Worm (Caenorhabditis elegans) whole organism, L4 larva: ENCODE data around the gene Y2H9A.4.

Experiments used
- ZK337.2 ChIP-seq: fragments of 200-800 bp; sonication (Bioruptor generic); IDR thresholded peaks from 2 replicates; pipeline ENCODE4 v1.3.6; 2022; ENCODE audit warnings: missing genetic modification reagents, missing genetic modification characterization, missing compliant biosample characterization
- ctbp-1 ChIP-seq: fragments of 200-800 bp; sonication (Bioruptor generic); IDR thresholded peaks from 2 replicates; pipeline ENCODE4 v1.3.6; 2022; ENCODE audit warnings: missing genetic modification reagents, missing genetic modification characterization, missing compliant biosample characterization
- dmd-8 ChIP-seq: fragments of 200-800 bp; sonication (Bioruptor generic); IDR thresholded peaks from 2 replicates; pipeline ENCODE4 v1.3.6; 2022; ENCODE audit warnings: missing genetic modification characterization, missing compliant biosample characterization
- egl-27 ChIP-seq: sonication (generic microtip); optimal IDR thresholded peaks from 3 replicates; lab custom pipeline; 2017; ENCODE audit warnings: missing biosample characterization, missing genetic modification reagents, missing genetic modification characterization
- hlh-30 ChIP-seq: sonication (generic microtip); optimal IDR thresholded peaks from 2 replicates; lab custom pipeline; 2017; ENCODE audit warnings: antibody characterized with exemption, mild to moderate bottlenecking, missing genetic modification characterization, missing compliant biosample characterization; ENCODE audit not compliant: insufficient read depth
- lin-13 ChIP-seq: fragments of 150-350 bp; optimal IDR thresholded peaks from 2 replicates; lab custom pipeline; 2014; ENCODE audit warnings: missing biosample characterization, missing genetic modification reagents, missing genetic modification characterization
- lin-39 ChIP-seq: fragments of 150-350 bp; optimal IDR thresholded peaks from 2 replicates; lab custom pipeline; 2014; ENCODE audit warnings: missing biosample characterization, missing genetic modification reagents, missing genetic modification characterization
- unc-39 ChIP-seq: sonication (generic microtip); optimal IDR thresholded peaks from 2 replicates; lab custom pipeline; 2017; ENCODE audit warnings: missing biosample characterization, missing genetic modification characterization
- unc-62 ChIP-seq, 3 experiments: fragments of 150-350 bp in 1 of 3; sonication (generic microtip); optimal IDR thresholded peaks in 2 of 3; peaks in 1 of 3; 1 replicate in 1 of 3; 2 replicates in 2 of 3; lab custom pipeline; 2014 to 2017; ENCODE audit warnings: missing biosample characterization in 3 of 3, missing genetic modification characterization in 3 of 3, missing genetic modification reagents in 3 of 3, missing genotype in 1 of 3
- vab-7 ChIP-seq: fragments of 200-800 bp; sonication (Bioruptor generic); IDR thresholded peaks from 2 replicates; pipeline ENCODE4 v1.3.6; 2022; ENCODE audit warnings: missing genetic modification reagents, missing genetic modification characterization, missing compliant biosample characterization
- ztf-11 ChIP-seq: fragments of 150-350 bp; optimal IDR thresholded peaks from 2 replicates; lab custom pipeline; 2014; ENCODE audit warnings: missing biosample characterization, missing genetic modification characterization

ce11 chrV:13426764-13427163, 18.9 kb upstream of the Y2H9A.4 start, which contains the start of gene srd-18:
- TF ChIP-seq lin-39 (tag; lab: Kevin White, UChicago), result no peak
- TF ChIP-seq vab-7 (GFP tag; lab: Robert Waterston, UW), result no peak
- no peak for TF ChIP-seq egl-27 (tag; lab: Kevin White, UChicago)
- TF ChIP-seq ctbp-1 (GFP tag; lab: Robert Waterston, UW), result no peak
- TF ChIP-seq unc-62 (GFP tag; optimal IDR thresholded peaks at IDR 0.05 in 1 of 2; lab: Kevin White, UChicago), result no peak
- TF ChIP-seq unc-62 (tag; optimal IDR thresholded peaks at IDR 0.05; lab: Kevin White, UChicago), result no peak
- TF ChIP-seq hlh-30 (tag; lab: Kevin White, UChicago), result no peak
- no peak for TF ChIP-seq dmd-8
- no peak for TF ChIP-seq lin-13
- no peak for TF ChIP-seq ZK337.2 (GFP tag; lab: Robert Waterston, UW)
- TF ChIP-seq ztf-11 (tag; lab: Kevin White, UChicago), result no peak
- no peak for TF ChIP-seq unc-39
